Worm (Caenorhabditis elegans): Measurements from ENCODE around the gene F49F1.9.

ce11 chrIV:4141311-4141710, 3.9 kb upstream of the F49F1.9 start, which contains the start of gene F49F1.11:
- no peak for TF ChIP-seq M03D4.4 (tag; optimal IDR thresholded peaks at IDR 0.05)
- no peak for TF ChIP-seq ztf-11 (tag; optimal IDR thresholded peaks at IDR 0.05)
- no peak for TF ChIP-seq nhr-76 (tag; optimal IDR thresholded peaks at IDR 0.05)
- TF ChIP-seq mab-5 (tag; optimal IDR thresholded peaks at IDR 0.05): no peak
- no peak for TF ChIP-seq unc-39 (tag; optimal IDR thresholded peaks at IDR 0.05)
- no peak for TF ChIP-seq hlh-1 (tag; optimal IDR thresholded peaks at IDR 0.05)
- no peak for TF ChIP-seq elt-1 (tag; optimal IDR thresholded peaks at IDR 0.05; ENCODE audit: borderline replicate concordance, insufficient read depth)
- no peak for TF ChIP-seq mep-1 (tag; optimal IDR thresholded peaks at IDR 0.05)
